Worm (Caenorhabditis elegans) whole organism, L4/young adult: ENCODE results near the gene C14A4.8.

Experiments
- W03F9.2 ChIP-seq: fragments of 150-350 bp; optimal IDR thresholded peaks from 2 replicates; lab custom pipeline; 2014; ENCODE audit warnings: missing biosample characterization, missing genetic modification characterization
- dao-5 ChIP-seq: sonication (generic microtip); optimal IDR thresholded peaks from 2 replicates; lab custom pipeline; 2016; ENCODE audit warnings: missing genotype, missing genetic modification characterization, moderate library complexity, missing compliant biosample characterization
- him-1 ChIP-seq: sonication (generic microtip); optimal IDR thresholded peaks from 2 replicates; lab custom pipeline; 2016; ENCODE audit warnings: missing genotype, missing genetic modification reagents, missing genetic modification characterization, missing compliant biosample characterization

ce11 chrII:10566458-10566857, 31.5 kb downstream of the C14A4.8 start:
- no peak for TF ChIP-seq him-1
- TF ChIP-seq dao-5 (tag; lab: Kevin White, UChicago), result no peak
- TF ChIP-seq W03F9.2 (tag; lab: Kevin White, UChicago), result no peak
